Fruit fly (Drosophila melanogaster) whole organism, embryonic: Measurements from ENCODE around the gene CG32425.
A peak's percentile ranks its signal among the peaks of the same experiment; 100 is the strongest.

ENCODE experiments used
- B-H2 ChIP-seq: fragments of 200-800 bp; sonication (Bioruptor generic); optimal IDR thresholded peaks from 2 replicates; lab custom pipeline; 2018; ENCODE audit warnings: missing biosample characterization, mild to moderate bottlenecking, missing genetic modification characterization
- Bgb ChIP-seq: fragments of 200-800 bp; sonication (Bioruptor generic); IDR thresholded peaks from 2 replicates; pipeline ENCODE4 v1.3.6; 2022; ENCODE audit warnings: missing biosample characterization, missing genetic modification characterization; ENCODE audit not compliant: partially characterized antibody
- CG10959 ChIP-seq: fragments of 200-800 bp; sonication (Bioruptor generic); IDR thresholded peaks from 2 replicates; pipeline ENCODE4 v1.3.6; 2022; ENCODE audit warnings: missing biosample characterization, missing genetic modification characterization
- CG11247 ChIP-seq: fragments of 200-800 bp; sonication (Bioruptor generic); IDR thresholded peaks from 2 replicates; pipeline ENCODE4 v1.3.6; 2022; ENCODE audit warnings: missing biosample characterization, missing genetic modification characterization
- CG12299 ChIP-seq: fragments of 200-800 bp; sonication (Bioruptor generic); optimal IDR thresholded peaks from 2 replicates; lab custom pipeline; 2018; ENCODE audit warnings: missing biosample characterization, mild to moderate bottlenecking, missing genetic modification characterization
- CG15269 ChIP-seq: fragments of 200-800 bp; sonication (Bioruptor generic); optimal IDR thresholded peaks from 2 replicates; lab custom pipeline; 2018; ENCODE audit warnings: missing biosample characterization, mild to moderate bottlenecking, missing genetic modification characterization, moderate library complexity
- CG15696 ChIP-seq: fragments of 200-800 bp; sonication (Bioruptor generic); optimal IDR thresholded peaks from 2 replicates; lab custom pipeline; 2019; ENCODE audit warnings: missing biosample characterization, mild to moderate bottlenecking, missing genetic modification characterization, moderate library complexity
- CG18262 ChIP-seq: fragments of 200-800 bp; optimal IDR thresholded peaks from 3 replicates; lab custom pipeline; 2019; ENCODE audit warnings: missing biosample characterization, mild to moderate bottlenecking, missing genetic modification characterization, moderate library complexity
- CG18619 ChIP-seq: fragments of 200-800 bp; sonication (Bioruptor generic); optimal IDR thresholded peaks from 3 replicates; lab custom pipeline; 2017; ENCODE audit warnings: missing biosample characterization, mild to moderate bottlenecking, missing genetic modification characterization
- CG2712 ChIP-seq: fragments of 200-800 bp; optimal IDR thresholded peaks from 3 replicates; lab custom pipeline; 2019; ENCODE audit warnings: missing biosample characterization, mild to moderate bottlenecking, missing genetic modification characterization, moderate library complexity
- CG31441 ChIP-seq: fragments of 200-800 bp; sonication (Bioruptor generic); IDR thresholded peaks from 2 replicates; pipeline ENCODE4 v1.3.6; 2022; ENCODE audit warnings: missing biosample characterization, missing genetic modification characterization
- CG3163 ChIP-seq: fragments of 200-800 bp; sonication (Bioruptor generic); optimal IDR thresholded peaks from 3 replicates; lab custom pipeline; 2016; ENCODE audit warnings: missing biosample characterization, missing genetic modification characterization
- CG4360 ChIP-seq: fragments of 200-800 bp; sonication (Bioruptor generic); IDR thresholded peaks from 2 replicates; pipeline ENCODE4 v1.3.6; 2022; ENCODE audit warnings: missing biosample characterization, missing genetic modification characterization
- CG4707 ChIP-seq: fragments of 200-800 bp; sonication (Bioruptor generic); optimal IDR thresholded peaks from 2 replicates; lab custom pipeline; 2018; ENCODE audit warnings: missing biosample characterization, mild to moderate bottlenecking, missing genetic modification characterization, moderate library complexity
- CG6689 ChIP-seq: fragments of 200-800 bp; sonication (Bioruptor generic); IDR thresholded peaks from 2 replicates; pipeline ENCODE4 v1.3.6; 2022; ENCODE audit warnings: missing biosample characterization, missing genetic modification characterization
- CG7745 ChIP-seq: fragments of 200-800 bp; sonication (Bioruptor generic); optimal IDR thresholded peaks from 2 replicates; lab custom pipeline; 2018; ENCODE audit warnings: missing biosample characterization, mild to moderate bottlenecking, missing genetic modification characterization, moderate library complexity
- CG9797 ChIP-seq: fragments of 200-800 bp; sonication (Bioruptor generic); optimal IDR thresholded peaks from 3 replicates; lab custom pipeline; 2018; ENCODE audit warnings: missing biosample characterization, mild to moderate bottlenecking, missing genetic modification characterization
- CG9932 ChIP-seq: fragments of 200-800 bp; sonication (Bioruptor generic); IDR thresholded peaks from 2 replicates; pipeline ENCODE4 v1.3.6; 2022; ENCODE audit warnings: missing biosample characterization, missing genetic modification characterization
- Dek ChIP-seq: fragments of 200-800 bp; sonication (Bioruptor generic); optimal IDR thresholded peaks from 3 replicates; lab custom pipeline; 2019; ENCODE audit warnings: missing biosample characterization, mild to moderate bottlenecking, missing genetic modification characterization, moderate library complexity
- Fer2 ChIP-seq: fragments of 200-800 bp; sonication (Bioruptor generic); optimal IDR thresholded peaks from 2 replicates; lab custom pipeline; 2018; ENCODE audit warnings: missing biosample characterization, mild to moderate bottlenecking, missing genetic modification characterization, moderate library complexity
- Hmx ChIP-seq: fragments of 200-800 bp; sonication (Bioruptor generic); optimal IDR thresholded peaks from 2 replicates; lab custom pipeline; 2016; ENCODE audit warnings: missing biosample characterization, missing genetic modification characterization
- Kr ChIP-seq: fragments of 200-800 bp; sonication (Bioruptor generic); optimal IDR thresholded peaks from 2 replicates; lab custom pipeline; 2017; ENCODE audit warnings: missing biosample characterization, mild to moderate bottlenecking, missing genetic modification characterization
- NFAT ChIP-seq: fragments of 200-800 bp; sonication (Bioruptor generic); IDR thresholded peaks from 2 replicates; pipeline ENCODE4 v1.3.6; 2022; ENCODE audit warnings: missing biosample characterization, missing genetic modification characterization
- NK7.1 ChIP-seq: fragments of 200-800 bp; sonication (Bioruptor generic); optimal IDR thresholded peaks from 3 replicates; lab custom pipeline; 2016; ENCODE audit warnings: missing biosample characterization, missing genetic modification characterization
- Scr ChIP-seq: fragments of 200-800 bp; sonication (Bioruptor generic); IDR thresholded peaks from 2 replicates; pipeline ENCODE4 v1.3.6; 2022; ENCODE audit warnings: missing biosample characterization, missing genetic modification characterization; ENCODE audit not compliant: partially characterized antibody
- Six4 ChIP-seq: fragments of 200-800 bp; sonication (Bioruptor generic); optimal IDR thresholded peaks from 2 replicates; lab custom pipeline; 2016; ENCODE audit warnings: missing biosample characterization, missing genetic modification characterization
- Vsx1 ChIP-seq: fragments of 200-800 bp; sonication (Bioruptor generic); optimal IDR thresholded peaks from 2 replicates; lab custom pipeline; 2017; ENCODE audit warnings: missing biosample characterization, mild to moderate bottlenecking, missing genetic modification characterization, missing genetic modification reagents
- bsh ChIP-seq, 2 experiments: fragments of 200-800 bp; sonication (Bioruptor generic); optimal IDR thresholded peaks; 2 replicates each; lab custom pipeline; 2017 to 2018; ENCODE audit warnings: mild to moderate bottlenecking in 2 of 2, missing biosample characterization in 2 of 2, missing genetic modification characterization in 2 of 2, moderate library complexity in 1 of 2
- caup ChIP-seq: fragments of 200-800 bp; sonication (Bioruptor generic); optimal IDR thresholded peaks from 3 replicates; lab custom pipeline; 2017; ENCODE audit warnings: missing biosample characterization, mild to moderate bottlenecking, missing genetic modification characterization, moderate library complexity; ENCODE audit not compliant: severe bottlenecking
- ci ChIP-seq: fragments of 200-800 bp; sonication (Bioruptor generic); IDR thresholded peaks from 3 replicates; pipeline ENCODE4 v1.3.6; 2022; ENCODE audit warnings: missing biosample characterization, missing genetic modification characterization
- dimm ChIP-seq: fragments of 200-800 bp; sonication (Bioruptor generic); IDR thresholded peaks from 2 replicates; pipeline ENCODE4 v1.3.6; 2022; ENCODE audit warnings: missing biosample characterization, missing genetic modification characterization
- en ChIP-seq: fragments of 200-800 bp; sonication (Bioruptor generic); optimal IDR thresholded peaks from 2 replicates; lab custom pipeline; 2016; ENCODE audit warnings: missing biosample characterization, missing genetic modification characterization
- exex ChIP-seq: fragments of 200-800 bp; sonication (Bioruptor generic); optimal IDR thresholded peaks from 4 replicates; lab custom pipeline; 2018; ENCODE audit warnings: missing biosample characterization, mild to moderate bottlenecking, missing genetic modification characterization, moderate library complexity
- fru ChIP-seq: fragments of >200 bp; optimal IDR thresholded peaks from 2 replicates; lab custom pipeline; 2017
- gem ChIP-seq: fragments of 200-800 bp; sonication (Bioruptor generic); optimal IDR thresholded peaks from 2 replicates; lab custom pipeline; 2019; ENCODE audit warnings: missing biosample characterization, mild to moderate bottlenecking, missing genetic modification characterization, moderate library complexity
- kni ChIP-seq: fragments of 200-800 bp; sonication (Bioruptor generic); optimal IDR thresholded peaks from 3 replicates; lab custom pipeline; 2017; ENCODE audit warnings: mild to moderate bottlenecking, missing biosample characterization, missing genetic modification reagents, missing genetic modification characterization
- lab ChIP-seq: fragments of 200-800 bp; sonication (Bioruptor generic); optimal IDR thresholded peaks from 3 replicates; lab custom pipeline; 2017; ENCODE audit warnings: missing biosample characterization, missing genetic modification characterization, mild to moderate bottlenecking, moderate library complexity, missing genetic modification reagents
- mam ChIP-seq: fragments of 200-800 bp; sonication (Bioruptor generic); optimal IDR thresholded peaks from 3 replicates; lab custom pipeline; 2016; ENCODE audit warnings: missing biosample characterization, missing genetic modification characterization
- mirr ChIP-seq: fragments of 200-800 bp; sonication (Bioruptor generic); optimal IDR thresholded peaks from 3 replicates; lab custom pipeline; 2018; ENCODE audit warnings: missing biosample characterization, mild to moderate bottlenecking, missing genetic modification characterization
- nmo ChIP-seq: fragments of 200-800 bp; sonication (Bioruptor generic); optimal IDR thresholded peaks from 2 replicates; lab custom pipeline; 2018; ENCODE audit warnings: missing biosample characterization, mild to moderate bottlenecking, missing genetic modification characterization, moderate library complexity
- onecut ChIP-seq: fragments of 200-800 bp; sonication (Bioruptor generic); IDR thresholded peaks from 2 replicates; pipeline ENCODE4 v1.3.6; 2022; ENCODE audit warnings: missing biosample characterization, missing genetic modification characterization
- otp ChIP-seq: fragments of 200-800 bp; sonication (Bioruptor generic); IDR thresholded peaks from 3 replicates; pipeline ENCODE4, ENCODE4 v1.3.6; 2022; ENCODE audit warnings: missing biosample characterization, missing genetic modification characterization
- pita ChIP-seq: fragments of 200-800 bp; sonication (Bioruptor generic); optimal IDR thresholded peaks from 2 replicates; lab custom pipeline; 2017; ENCODE audit warnings: missing biosample characterization, mild to moderate bottlenecking, missing genetic modification characterization
- pum ChIP-seq: fragments of 200-800 bp; sonication (Bioruptor generic); optimal IDR thresholded peaks from 2 replicates; lab custom pipeline; 2016; ENCODE audit warnings: missing biosample characterization, missing genetic modification characterization
- ro ChIP-seq: fragments of 200-800 bp; sonication (Bioruptor generic); IDR thresholded peaks from 2 replicates; pipeline ENCODE4 v1.3.6; 2022; ENCODE audit warnings: missing biosample characterization, missing genetic modification characterization
- schlank ChIP-seq: fragments of 200-800 bp; sonication (Bioruptor generic); optimal IDR thresholded peaks from 2 replicates; lab custom pipeline; 2018; ENCODE audit warnings: missing biosample characterization, mild to moderate bottlenecking, missing genetic modification characterization
- seq ChIP-seq: fragments of 200-800 bp; sonication (Bioruptor generic); IDR thresholded peaks from 2 replicates; pipeline ENCODE4 v1.3.6; 2022; ENCODE audit warnings: missing biosample characterization, missing genetic modification characterization
- so ChIP-seq: fragments of 200-800 bp; sonication (Bioruptor generic); IDR thresholded peaks from 3 replicates; pipeline ENCODE4 v1.3.6; 2022; ENCODE audit warnings: missing biosample characterization, missing genetic modification characterization
- unpg ChIP-seq: fragments of 200-800 bp; sonication (Bioruptor generic); optimal IDR thresholded peaks from 3 replicates; lab custom pipeline; 2018; ENCODE audit warnings: missing biosample characterization, mild to moderate bottlenecking, missing genetic modification characterization, moderate library complexity
- vvl ChIP-seq: fragments of 200-800 bp; sonication (Bioruptor generic); IDR thresholded peaks from 2 replicates; pipeline ENCODE4 v1.3.6; 2022; ENCODE audit warnings: missing biosample characterization, missing genetic modification characterization
- wor ChIP-seq: fragments of 200-800 bp; sonication (Bioruptor generic); IDR thresholded peaks from 2 replicates; pipeline ENCODE4 v1.3.6; 2022; ENCODE audit warnings: missing biosample characterization, missing genetic modification characterization

The CG32425 gene

DNA sequence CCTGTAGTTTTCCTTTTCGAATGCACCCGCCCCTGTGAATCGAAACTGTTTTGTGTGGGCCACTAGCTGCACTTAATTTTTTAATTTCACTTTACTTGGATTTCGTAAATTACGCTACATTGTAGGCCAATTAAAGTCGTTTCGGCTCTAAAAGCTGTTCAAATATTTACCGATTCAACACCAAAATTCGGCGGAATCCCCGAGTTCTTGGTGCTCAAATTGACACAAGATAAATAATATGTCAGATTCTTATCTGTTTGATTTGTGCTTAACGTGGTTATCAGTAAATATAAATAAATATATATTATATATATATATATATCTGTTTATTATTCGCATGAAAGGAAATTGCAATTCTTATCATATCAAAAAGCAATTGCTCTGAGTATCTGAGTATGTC lies 49.2 kb upstream of the CG32425 start (continued):
- TF ChIP-seq CG11247 (GFP tag; lab: Robert Waterston, UW): no peak
- peak; percentile 20 for TF ChIP-seq mirr (GFP tag; lab: Kevin White, UChicago)
- TF ChIP-seq nmo (GFP tag; lab: Kevin White, UChicago): no peak
- no peak for TF ChIP-seq Hmx (GFP tag; lab: Kevin White, UChicago)
- TF ChIP-seq CG10959 (GFP tag; lab: Robert Waterston, UW): no peak
- TF ChIP-seq schlank: peak; percentile 63
- TF ChIP-seq ro: no peak
- TF ChIP-seq Dek: peak; percentile 30
- TF ChIP-seq caup (GFP tag; lab: Kevin White, UChicago): peak; percentile 71
- no peak for TF ChIP-seq CG4360 (GFP tag; lab: Robert Waterston, UW)
- no peak for TF ChIP-seq NK7.1
- TF ChIP-seq CG2712: peak; percentile 6
- TF ChIP-seq CG18262 (tag; lab: Kevin White, UChicago): no peak
- peak; percentile 83 for TF ChIP-seq CG7745
- TF ChIP-seq Bgb: no peak
- peak; percentile 7 for TF ChIP-seq CG4707 (GFP tag; lab: Kevin White, UChicago)
- 0 out of 3 replicates have a peak, but pooled peaks have one; percentile 32 for TF ChIP-seq ci
- TF ChIP-seq seq (GFP tag; lab: Robert Waterston, UW): 0 out of 2 replicates have a peak, but pooled peaks have one; percentile 23
- TF ChIP-seq Fer2 (tag; lab: Kevin White, UChicago): peak; percentile 28
- TF ChIP-seq Six4 (GFP tag; lab: Kevin White, UChicago): no peak
- TF ChIP-seq dimm (GFP tag; lab: Robert Waterston, UW): no peak
- TF ChIP-seq wor (GFP tag; lab: Robert Waterston, UW): no peak
- TF ChIP-seq CG15269 (tag; lab: Kevin White, UChicago): peak; percentile 24
- peak; percentile 25; the same call in 1 of the 2 replicates for TF ChIP-seq CG31441 (GFP tag; lab: Robert Waterston, UW)
- no peak for TF ChIP-seq CG9797 (GFP tag; lab: Kevin White, UChicago)
- TF ChIP-seq Vsx1 (GFP tag; lab: Kevin White, UChicago): peak; percentile 69
- TF ChIP-seq kni (GFP tag; lab: Kevin White, UChicago): no peak
- TF ChIP-seq unpg (GFP tag; lab: Kevin White, UChicago): peak; percentile 54
- 0 out of 3 replicates have a peak, but pooled peaks have one; percentile 8 for TF ChIP-seq otp (GFP tag; lab: Robert Waterston, UW)
- TF ChIP-seq CG18619: peak; percentile 19
- peak; percentile 30 for TF ChIP-seq B-H2
- peak; percentile 32 for TF ChIP-seq Kr (GFP tag; lab: Kevin White, UChicago)
- no peak for TF ChIP-seq pita
- TF ChIP-seq Scr (GFP tag; lab: Robert Waterston, UW): no peak
- peak; percentile 70 for TF ChIP-seq CG15696 (tag; lab: Kevin White, UChicago)
- TF ChIP-seq CG6689 (GFP tag; lab: Robert Waterston, UW): no peak
- no peak for TF ChIP-seq vvl (GFP tag; lab: Robert Waterston, UW)
- no peak for TF ChIP-seq fru (lab: Kevin White, UChicago)
- TF ChIP-seq gem (tag; lab: Kevin White, UChicago): peak; percentile 27
- peak; percentile 84 for TF ChIP-seq lab (GFP tag; lab: Kevin White, UChicago)
- TF ChIP-seq mam: no peak
- TF ChIP-seq bsh (GFP tag; optimal IDR thresholded peaks at IDR 0.05; lab: Kevin White, UChicago): peak in 1 of 2 experiments; percentile 5
- no peak for TF ChIP-seq pum (GFP tag; lab: Kevin White, UChicago)
- TF ChIP-seq CG12299: peak; percentile 49
- no peak for TF ChIP-seq CG3163
- TF ChIP-seq en: no peak
- peak; percentile 8; the same call in 1 of the 2 replicates for TF ChIP-seq onecut (GFP tag; lab: Robert Waterston, UW)
- no peak for TF ChIP-seq NFAT (GFP tag; lab: Robert Waterston, UW)
- peak; percentile 12; the same call in 1 of the 3 replicates for TF ChIP-seq so (GFP tag; lab: Robert Waterston, UW)
- no peak for TF ChIP-seq CG9932 (GFP tag; lab: Robert Waterston, UW)
- peak; percentile 28 for TF ChIP-seq exex (tag; lab: Kevin White, UChicago)
